Fruit fly (Drosophila melanogaster) whole organism, embryonic: ENCODE data around the gene Unr.
A peak's percentile ranks its signal among the peaks of the same experiment; 100 is the strongest.

Experiments
- Antp ChIP-seq: fragments of 200-800 bp; sonication (Bioruptor generic); optimal IDR thresholded peaks from 3 replicates; lab custom pipeline; 2016; ENCODE audit warnings: missing biosample characterization, missing genetic modification characterization
- CG10209 ChIP-seq: fragments of 200-800 bp; sonication (Bioruptor generic); optimal IDR thresholded peaks from 3 replicates; lab custom pipeline; 2017; ENCODE audit warnings: missing biosample characterization, mild to moderate bottlenecking, missing genetic modification characterization, missing genetic modification reagents
- CG10321 ChIP-seq: fragments of 200-800 bp; sonication (Bioruptor generic); IDR thresholded peaks from 2 replicates; pipeline ENCODE4 v1.3.6; 2022; ENCODE audit warnings: missing biosample characterization, missing genetic modification characterization
- CG11695 ChIP-seq: fragments of 200-800 bp; sonication (Bioruptor generic); IDR thresholded peaks from 3 replicates; pipeline ENCODE4 v1.3.6; 2022; ENCODE audit warnings: missing biosample characterization, missing genetic modification characterization
- CG13624 ChIP-seq: fragments of 200-800 bp; sonication (Bioruptor generic); optimal IDR thresholded peaks from 2 replicates; lab custom pipeline; 2016; ENCODE audit warnings: missing biosample characterization, missing genetic modification characterization
- CG14965 ChIP-seq: fragments of 200-800 bp; sonication (Bioruptor generic); optimal IDR thresholded peaks from 2 replicates; lab custom pipeline; 2016; ENCODE audit warnings: missing biosample characterization, missing genetic modification characterization, borderline replicate concordance
- CG1603 ChIP-seq: fragments of 200-800 bp; sonication (Bioruptor generic); optimal IDR thresholded peaks from 2 replicates; lab custom pipeline; 2019; ENCODE audit warnings: missing biosample characterization, mild to moderate bottlenecking, missing genetic modification characterization, moderate library complexity
- CG16815 ChIP-seq: fragments of 200-800 bp; sonication (Bioruptor generic); optimal IDR thresholded peaks from 3 replicates; lab custom pipeline; 2017; ENCODE audit warnings: missing biosample characterization, mild to moderate bottlenecking, missing genetic modification characterization
- CG2116 ChIP-seq: fragments of 200-800 bp; sonication (Bioruptor generic); optimal IDR thresholded peaks from 3 replicates; lab custom pipeline; 2018; ENCODE audit warnings: missing biosample characterization, mild to moderate bottlenecking, missing genetic modification characterization
- CG2199 ChIP-seq: fragments of 200-800 bp; sonication (Bioruptor generic); IDR thresholded peaks from 3 replicates; pipeline ENCODE4 v1.3.6; 2022; ENCODE audit warnings: missing biosample characterization, missing genetic modification characterization
- CG33213 ChIP-seq: fragments of 200-800 bp; sonication (Bioruptor generic); optimal IDR thresholded peaks from 3 replicates; lab custom pipeline; 2016; ENCODE audit warnings: missing biosample characterization, missing genetic modification characterization
- CG3995 ChIP-seq: fragments of 200-800 bp; sonication (Bioruptor generic); optimal IDR thresholded peaks from 3 replicates; lab custom pipeline; 2016; ENCODE audit warnings: missing biosample characterization, missing genetic modification characterization
- CG43689 ChIP-seq: fragments of 200-800 bp; sonication (Bioruptor generic); IDR thresholded peaks from 2 replicates; pipeline ENCODE4 v1.3.6; 2022; ENCODE audit warnings: missing biosample characterization, missing genetic modification characterization
- CG4854 ChIP-seq: fragments of 200-800 bp; sonication (Bioruptor generic); optimal IDR thresholded peaks from 2 replicates; lab custom pipeline; 2016; ENCODE audit warnings: missing biosample characterization, missing genetic modification characterization, inconsistent platforms
- CG5953 ChIP-seq: fragments of 200-800 bp; sonication (Bioruptor generic); IDR thresholded peaks from 2 replicates; pipeline ENCODE4 v1.3.6; 2022; ENCODE audit warnings: missing biosample characterization, missing genetic modification characterization
- CG6272 ChIP-seq: fragments of 200-800 bp; sonication (Bioruptor generic); IDR thresholded peaks from 2 replicates; pipeline ENCODE4 v1.3.6; 2022; ENCODE audit warnings: missing biosample characterization, missing genetic modification characterization
- CG8924 ChIP-seq: fragments of 200-800 bp; optimal IDR thresholded peaks from 3 replicates; lab custom pipeline; 2019; ENCODE audit warnings: missing biosample characterization, mild to moderate bottlenecking, missing genetic modification characterization, moderate library complexity
- CG8944 ChIP-seq: fragments of 200-800 bp; sonication (Bioruptor generic); optimal IDR thresholded peaks from 3 replicates; lab custom pipeline; 2016; ENCODE audit warnings: missing biosample characterization, missing genetic modification characterization
- CTCF ChIP-seq: fragments of 200-800 bp; sonication (Bioruptor generic); optimal IDR thresholded peaks from 2 replicates; lab custom pipeline; 2017; ENCODE audit warnings: missing biosample characterization, mild to moderate bottlenecking, missing genetic modification characterization, moderate library complexity
- CrebB ChIP-seq: fragments of 200-800 bp; sonication (Bioruptor generic); optimal IDR thresholded peaks from 3 replicates; lab custom pipeline; 2018; ENCODE audit warnings: missing biosample characterization, mild to moderate bottlenecking, missing genetic modification characterization
- Hand ChIP-seq: fragments of 200-800 bp; sonication (Bioruptor generic); optimal IDR thresholded peaks from 2 replicates; lab custom pipeline; 2017; ENCODE audit warnings: mild to moderate bottlenecking, missing biosample characterization, missing genetic modification reagents, missing genetic modification characterization
- Hr3 ChIP-seq: fragments of 200-800 bp; sonication (Bioruptor generic); optimal IDR thresholded peaks from 3 replicates; lab custom pipeline; 2016; ENCODE audit warnings: missing biosample characterization, missing genetic modification characterization
- Hsf ChIP-seq: fragments of 200-800 bp; sonication (Bioruptor generic); optimal IDR thresholded peaks from 3 replicates; lab custom pipeline; 2016; ENCODE audit warnings: missing biosample characterization, missing genetic modification characterization
- Lpt ChIP-seq: fragments of >200 bp; optimal IDR thresholded peaks from 2 replicates; lab custom pipeline; 2018; ENCODE audit warnings: missing biosample characterization, missing genetic modification characterization
- MBD-R2 ChIP-seq: fragments of 200-800 bp; sonication (Bioruptor generic); IDR thresholded peaks from 2 replicates; pipeline ENCODE4 v1.3.6; 2022; ENCODE audit warnings: missing biosample characterization, missing genetic modification characterization
- NC2β ChIP-seq: fragments of 200-800 bp; sonication (Bioruptor generic); optimal IDR thresholded peaks from 2 replicates; lab custom pipeline; 2016; ENCODE audit warnings: missing biosample characterization, missing genetic modification characterization
- Neu2 ChIP-seq: fragments of 200-800 bp; sonication (Bioruptor generic); optimal IDR thresholded peaks from 3 replicates; lab custom pipeline; 2016; ENCODE audit warnings: missing biosample characterization, missing genetic modification characterization, borderline replicate concordance
- Rfx ChIP-seq: fragments of 200-800 bp; sonication (Bioruptor generic); IDR thresholded peaks from 2 replicates; pipeline ENCODE4 v1.3.6; 2022; ENCODE audit warnings: missing biosample characterization, missing genetic modification characterization
- Usf ChIP-seq: fragments of 200-800 bp; sonication (Bioruptor generic); optimal IDR thresholded peaks from 2 replicates; lab custom pipeline; 2017; ENCODE audit warnings: missing genotype, missing biosample characterization, missing genetic modification characterization
- Xrp1 ChIP-seq: fragments of 200-800 bp; sonication (Bioruptor generic); IDR thresholded peaks from 2 replicates; pipeline ENCODE4 v1.3.6; 2022; ENCODE audit warnings: missing biosample characterization, missing genetic modification characterization
- ato ChIP-seq: fragments of 200-800 bp; sonication (Bioruptor generic); IDR thresholded peaks from 2 replicates; pipeline ENCODE4 v1.3.6; 2022; ENCODE audit warnings: missing biosample characterization, missing genetic modification characterization; ENCODE audit not compliant: partially characterized antibody
- bigmax ChIP-seq: fragments of 200-800 bp; sonication (Bioruptor generic); optimal IDR thresholded peaks from 2 replicates; lab custom pipeline; 2018; ENCODE audit warnings: missing biosample characterization, mild to moderate bottlenecking, missing genetic modification characterization
- bsh ChIP-seq, 2 experiments: fragments of 200-800 bp; sonication (Bioruptor generic); optimal IDR thresholded peaks; 2 replicates each; lab custom pipeline; 2017 to 2018; ENCODE audit warnings: mild to moderate bottlenecking in 2 of 2, missing biosample characterization in 2 of 2, missing genetic modification characterization in 2 of 2, moderate library complexity in 1 of 2
- btn ChIP-seq: fragments of 200-800 bp; sonication (Bioruptor generic); optimal IDR thresholded peaks from 2 replicates; lab custom pipeline; 2016; ENCODE audit warnings: missing biosample characterization, missing genetic modification characterization
- cas ChIP-seq: fragments of 200-800 bp; sonication (Bioruptor generic); IDR thresholded peaks from 2 replicates; pipeline ENCODE4 v1.3.6; 2022; ENCODE audit warnings: missing biosample characterization, missing genetic modification characterization
- grn ChIP-seq: fragments of 200-800 bp; sonication (Bioruptor generic); optimal IDR thresholded peaks from 3 replicates; lab custom pipeline; 2017; ENCODE audit warnings: missing biosample characterization, missing genetic modification characterization
- hth ChIP-seq: fragments of >200 bp; optimal IDR thresholded peaks from 2 replicates; lab custom pipeline; 2017; ENCODE audit warnings: inconsistent platforms
- lov ChIP-seq, 2 experiments: fragments of 200-800 bp in 1 of 2; fragments of >200 bp in 1 of 2; sonication (Bioruptor generic) in 1 of 2; IDR thresholded peaks in 1 of 2; optimal IDR thresholded peaks in 1 of 2; 2 replicates in 1 of 2; 3 replicates in 1 of 2; pipeline versions ENCODE4 v1.3.6 to Lab custom; 2017 to 2022; ENCODE audit warnings: missing biosample characterization in 1 of 2, missing genetic modification characterization in 1 of 2
- nerfin-2 ChIP-seq: fragments of 200-800 bp; sonication (Bioruptor generic); IDR thresholded peaks from 2 replicates; pipeline ENCODE4 v1.3.6; 2022; ENCODE audit warnings: missing biosample characterization, missing genetic modification characterization; ENCODE audit not compliant: partially characterized antibody
- oc ChIP-seq: fragments of 200-800 bp; sonication (Bioruptor generic); optimal IDR thresholded peaks from 2 replicates; lab custom pipeline; 2018; ENCODE audit warnings: missing biosample characterization, mild to moderate bottlenecking, missing genetic modification characterization, moderate library complexity
- org-1 ChIP-seq: fragments of 200-800 bp; sonication (Bioruptor generic); optimal IDR thresholded peaks from 2 replicates; lab custom pipeline; 2017; ENCODE audit warnings: missing biosample characterization, missing genetic modification characterization
- pan ChIP-seq, 4 experiments: fragments of >200 bp in 3 of 4; fragments of 200-800 bp in 1 of 4; sonication (Bioruptor generic) in 1 of 4; optimal IDR thresholded peaks in 3 of 4; IDR thresholded peaks in 1 of 4; 2 replicates each; pipeline versions ENCODE4 v1.3.6 to Lab custom; 2017 to 2022; ENCODE audit warnings: missing biosample characterization in 2 of 4, missing genetic modification characterization in 2 of 4, mixed read lengths in 1 of 4
- run ChIP-seq: fragments of 200-800 bp; sonication (Bioruptor generic); optimal IDR thresholded peaks from 3 replicates; lab custom pipeline; 2018; ENCODE audit warnings: missing biosample characterization, mild to moderate bottlenecking, missing genetic modification characterization
- sob ChIP-seq: fragments of 200-800 bp; sonication (Bioruptor generic); IDR thresholded peaks from 2 replicates; pipeline ENCODE4 v1.3.6; 2022; ENCODE audit warnings: missing biosample characterization, missing genetic modification characterization
- ssp ChIP-seq: fragments of 200-800 bp; sonication (Bioruptor generic); IDR thresholded peaks from 2 replicates; pipeline ENCODE4 v1.3.6; 2022; ENCODE audit warnings: missing biosample characterization, missing genetic modification characterization
- tll ChIP-seq, 2 experiments: fragments of 200-800 bp in 1 of 2; fragments of >200 bp in 1 of 2; sonication (Bioruptor generic) in 1 of 2; optimal IDR thresholded peaks; 2 replicates each; lab custom pipeline; 2017 to 2019; ENCODE audit warnings: missing biosample characterization in 2 of 2, missing genetic modification characterization in 2 of 2, mild to moderate bottlenecking in 1 of 2, moderate library complexity in 1 of 2
- unc-4 ChIP-seq: fragments of 200-800 bp; sonication (Bioruptor generic); IDR thresholded peaks from 2 replicates; pipeline ENCODE4 v1.3.6; 2022; ENCODE audit warnings: missing biosample characterization, missing genetic modification characterization; ENCODE audit not compliant: partially characterized antibody
- wek ChIP-seq: fragments of 200-800 bp; sonication (Bioruptor generic); optimal IDR thresholded peaks from 3 replicates; lab custom pipeline; 2018; ENCODE audit warnings: missing biosample characterization, mild to moderate bottlenecking, missing genetic modification characterization, moderate library complexity
- wor ChIP-seq: fragments of 200-800 bp; sonication (Bioruptor generic); IDR thresholded peaks from 2 replicates; pipeline ENCODE4 v1.3.6; 2022; ENCODE audit warnings: missing biosample characterization, missing genetic modification characterization

Gene Unr

dm6 chr3L:8398763-8399445 is 43.3 kb downstream of the Unr start (continued):
- TF ChIP-seq CG8944 (GFP tag; lab: Kevin White, UChicago) (peak; percentile 10), btn (GFP tag; lab: Kevin White, UChicago) (no peak), CG43689 (GFP tag; lab: Robert Waterston, UW) (no peak), unc-4 (GFP tag; lab: Robert Waterston, UW) (no peak), CG33213 (GFP tag; lab: Kevin White, UChicago) (peak; percentile 8), hth (lab: Kevin White, UChicago) (no peak), ato (no peak), CG11695 (GFP tag; lab: Robert Waterston, UW) (0 out of 3 replicates have a peak, but pooled peaks have one; percentile 16), CG3995 (GFP tag; lab: Kevin White, UChicago) (no peak), ssp (no peak), Hr3 (GFP tag; lab: Kevin White, UChicago) (peak; percentile 14), wor (GFP tag; lab: Robert Waterston, UW) (no peak), pan (optimal IDR thresholded peaks at IDR 0.05; lab: Kevin White, UChicago) (no peak), pan (GFP tag; optimal IDR thresholded peaks at IDR 0.05 in 1 of 2, IDR thresholded peaks at IDR 0.05 in 1 of 2) (peak in 1 of 2 experiments; percentile 15), run (no peak), CG6272 (peak; percentile 31; the same call in 1 of the 2 replicates), Hand (GFP tag; lab: Kevin White, UChicago) (no peak), sob (GFP tag; lab: Robert Waterston, UW) (0 out of 2 replicates have a peak, but pooled peaks have one; percentile 23), CG2116 (GFP tag; lab: Kevin White, UChicago) (no peak), CG14965 (GFP tag; lab: Kevin White, UChicago) (no peak), CG13624 (GFP tag; lab: Kevin White, UChicago) (no peak), Lpt (GFP tag; lab: Kevin White, UChicago) (no peak), CG10321 (no peak), nerfin-2 (GFP tag; lab: Robert Waterston, UW) (no peak), Hsf (GFP tag; lab: Kevin White, UChicago) (peak; percentile 36), lov (optimal IDR thresholded peaks at IDR 0.05; lab: Kevin White, UChicago) (no peak), lov (GFP tag; IDR thresholded peaks at IDR 0.05; lab: Robert Waterston, UW) (no peak), CG2199 (0 out of 3 replicates have a peak, but pooled peaks have one; percentile 18), CG5953 (no peak), Xrp1 (GFP tag; lab: Robert Waterston, UW) (peak; percentile 64; the same call in 1 of the 2 replicates), CG4854 (GFP tag; lab: Kevin White, UChicago) (no peak), Neu2 (GFP tag; lab: Kevin White, UChicago) (no peak), CG8924 (tag; lab: Kevin White, UChicago) (peak; percentile 23), CrebB (no peak), bsh (GFP tag; optimal IDR thresholded peaks at IDR 0.05; lab: Kevin White, UChicago) (peak in 1 of 2 experiments; percentile 45), NC2β (GFP tag; lab: Kevin White, UChicago) (peak; percentile 23), MBD-R2 (GFP tag; lab: Robert Waterston, UW) (no peak), oc (tag; lab: Kevin White, UChicago) (no peak), CG1603 (tag; lab: Kevin White, UChicago) (peak; percentile 66), cas (GFP tag; lab: Robert Waterston, UW) (no peak), wek (GFP tag; lab: Kevin White, UChicago) (no peak), CTCF (GFP tag; lab: Kevin White, UChicago) (no peak), Rfx (0 out of 2 replicates have a peak, but pooled peaks have one; percentile 33), CG16815 (GFP tag; lab: Kevin White, UChicago) (peak; percentile 49), grn (GFP tag; lab: Kevin White, UChicago) (no peak), bigmax (GFP tag; lab: Kevin White, UChicago) (no peak), Antp (GFP tag; lab: Kevin White, UChicago) (peak; percentile 34), Usf (GFP tag; lab: Kevin White, UChicago) (no peak), CG10209 (GFP tag; lab: Kevin White, UChicago) (no peak), tll (GFP tag; optimal IDR thresholded peaks at IDR 0.05; lab: Kevin White, UChicago) (no peak), org-1 (no peak)
